Fruit fly (Drosophila melanogaster) whole organism, embryonic: Measurements from ENCODE around the gene sbr.
A peak's percentile ranks its signal among the peaks of the same experiment; 100 is the strongest.

Experiments
- ATbp ChIP-seq: fragments of 200-800 bp; sonication (Bioruptor generic); optimal IDR thresholded peaks from 2 replicates; lab custom pipeline; 2017; ENCODE audit warnings: missing biosample characterization, mild to moderate bottlenecking, missing genetic modification characterization, missing genetic modification reagents
- Abd-B ChIP-seq: fragments of 200-800 bp; sonication (Bioruptor generic); optimal IDR thresholded peaks from 2 replicates; lab custom pipeline; 2018; ENCODE audit warnings: missing biosample characterization, mild to moderate bottlenecking, missing genetic modification characterization, moderate library complexity
- CG10462 ChIP-seq: fragments of 200-800 bp; sonication (Bioruptor generic); optimal IDR thresholded peaks from 2 replicates; lab custom pipeline; 2016; ENCODE audit warnings: missing biosample characterization, missing genetic modification characterization
- CG12744 ChIP-seq: fragments of 200-800 bp; sonication (Bioruptor generic); optimal IDR thresholded peaks from 2 replicates; lab custom pipeline; 2016; ENCODE audit warnings: missing biosample characterization, missing genetic modification characterization
- CG13123 ChIP-seq: fragments of 200-800 bp; sonication (Bioruptor generic); optimal IDR thresholded peaks from 2 replicates; lab custom pipeline; 2016; ENCODE audit warnings: missing biosample characterization, missing genetic modification characterization
- CG14667 ChIP-seq: fragments of 200-800 bp; sonication (Bioruptor generic); IDR thresholded peaks from 2 replicates; pipeline ENCODE4 v1.3.6; 2022; ENCODE audit warnings: missing biosample characterization, missing genetic modification characterization
- CG1647 ChIP-seq: fragments of 200-800 bp; sonication (Bioruptor generic); optimal IDR thresholded peaks from 3 replicates; lab custom pipeline; 2016; ENCODE audit warnings: missing biosample characterization, missing genetic modification characterization
- CG3065 ChIP-seq: fragments of 200-800 bp; sonication (Bioruptor generic); optimal IDR thresholded peaks from 2 replicates; lab custom pipeline; 2016; ENCODE audit warnings: missing biosample characterization, missing genetic modification characterization
- CG32772 ChIP-seq: fragments of 200-800 bp; sonication (Bioruptor generic); IDR thresholded peaks from 2 replicates; pipeline ENCODE4 v1.3.6; 2022; ENCODE audit warnings: missing biosample characterization, missing genetic modification characterization
- CG6683 ChIP-seq: fragments of 200-800 bp; sonication (Bioruptor generic); optimal IDR thresholded peaks from 2 replicates; lab custom pipeline; 2017; ENCODE audit warnings: missing biosample characterization, mild to moderate bottlenecking, missing genetic modification characterization, missing genetic modification reagents
- CG7786 ChIP-seq: fragments of 200-800 bp; sonication (Bioruptor generic); optimal IDR thresholded peaks from 2 replicates; lab custom pipeline; 2016; ENCODE audit warnings: missing biosample characterization, missing genetic modification characterization
- CG7928 ChIP-seq: fragments of 200-800 bp; sonication (Bioruptor generic); optimal IDR thresholded peaks from 2 replicates; lab custom pipeline; 2017; ENCODE audit warnings: missing biosample characterization, mild to moderate bottlenecking, missing genetic modification characterization
- CG8359 ChIP-seq: fragments of 200-800 bp; sonication (Bioruptor generic); optimal IDR thresholded peaks from 2 replicates; lab custom pipeline; 2017; ENCODE audit warnings: missing biosample characterization, mild to moderate bottlenecking, missing genetic modification characterization, borderline replicate concordance
- Camta ChIP-seq: fragments of 200-800 bp; sonication (Bioruptor generic); optimal IDR thresholded peaks from 2 replicates; lab custom pipeline; 2016; ENCODE audit warnings: missing biosample characterization, missing genetic modification characterization
- D ChIP-seq, 2 experiments: fragments of 200-800 bp in 1 of 2; fragments of >200 bp in 1 of 2; sonication (Bioruptor generic) in 1 of 2; optimal IDR thresholded peaks; 2 replicates in 1 of 2; 3 replicates in 1 of 2; lab custom pipeline; 2017; ENCODE audit warnings: mild to moderate bottlenecking in 1 of 2, missing biosample characterization in 1 of 2, missing genetic modification characterization in 1 of 2, missing genetic modification reagents in 1 of 2
- Doc3 ChIP-seq: fragments of 200-800 bp; sonication (Bioruptor generic); IDR thresholded peaks from 3 replicates; pipeline ENCODE4 v1.3.6; 2022; ENCODE audit warnings: missing biosample characterization, missing genetic modification characterization; ENCODE audit not compliant: partially characterized antibody
- E2f2 ChIP-seq: fragments of 200-800 bp; sonication (Bioruptor generic); IDR thresholded peaks from 2 replicates; pipeline ENCODE4 v1.3.6; 2022; ENCODE audit warnings: missing biosample characterization, missing genetic modification characterization
- ERR ChIP-seq: fragments of 200-800 bp; sonication (Bioruptor generic); optimal IDR thresholded peaks from 2 replicates; lab custom pipeline; 2016; ENCODE audit warnings: missing biosample characterization, missing genetic modification characterization
- Fer3 ChIP-seq: fragments of 200-800 bp; sonication (Bioruptor generic); optimal IDR thresholded peaks from 2 replicates; lab custom pipeline; 2018; ENCODE audit warnings: missing biosample characterization, mild to moderate bottlenecking, missing genetic modification characterization, moderate library complexity
- HLH3B ChIP-seq: fragments of 200-800 bp; sonication (Bioruptor generic); IDR thresholded peaks from 2 replicates; pipeline ENCODE4 v1.3.6; 2022; ENCODE audit warnings: missing biosample characterization, missing genetic modification characterization
- HLH54F ChIP-seq: fragments of 200-800 bp; sonication (Bioruptor generic); optimal IDR thresholded peaks from 3 replicates; lab custom pipeline; 2016; ENCODE audit warnings: missing biosample characterization, missing genetic modification characterization
- HmgD ChIP-seq: fragments of 200-800 bp; sonication (Bioruptor generic); optimal IDR thresholded peaks from 3 replicates; lab custom pipeline; 2016; ENCODE audit warnings: missing biosample characterization, missing genetic modification characterization
- Hr78 ChIP-seq, 2 experiments: fragments of 200-800 bp in 1 of 2; fragments of >200 bp in 1 of 2; sonication (Bioruptor generic) in 1 of 2; optimal IDR thresholded peaks; 2 replicates each; lab custom pipeline; 2017 to 2019; ENCODE audit warnings: missing biosample characterization in 2 of 2, missing genetic modification characterization in 2 of 2, mild to moderate bottlenecking in 1 of 2, moderate library complexity in 1 of 2
- Jarid2 ChIP-seq: fragments of 200-800 bp; sonication (Bioruptor generic); optimal IDR thresholded peaks from 3 replicates; lab custom pipeline; 2017; ENCODE audit warnings: mild to moderate bottlenecking, missing biosample characterization, missing genetic modification reagents, missing genetic modification characterization
- MESR4 ChIP-seq: fragments of 200-800 bp; sonication (Bioruptor generic); optimal IDR thresholded peaks from 2 replicates; lab custom pipeline; 2018; ENCODE audit warnings: missing biosample characterization, mild to moderate bottlenecking, missing genetic modification characterization, moderate library complexity
- NC2α ChIP-seq: fragments of 200-800 bp; sonication (Bioruptor generic); optimal IDR thresholded peaks from 2 replicates; lab custom pipeline; 2016; ENCODE audit warnings: missing biosample characterization, missing genetic modification characterization
- Sry-δ ChIP-seq: fragments of 200-800 bp; sonication (Bioruptor generic); optimal IDR thresholded peaks from 2 replicates; lab custom pipeline; 2016; ENCODE audit warnings: missing biosample characterization, missing genetic modification characterization
- Trl ChIP-seq, 3 experiments: fragments of >200 bp in 2 of 3; fragments of 200-800 bp in 1 of 3; sonication (Bioruptor generic) in 1 of 3; optimal IDR thresholded peaks; 2 replicates in 1 of 3; 3 replicates in 2 of 3; lab custom pipeline; 2016 to 2017; ENCODE audit warnings: missing biosample characterization in 1 of 3, missing genetic modification characterization in 1 of 3
- amos ChIP-seq: fragments of 200-800 bp; sonication (Bioruptor generic); IDR thresholded peaks from 2 replicates; pipeline ENCODE4 v1.3.6; 2022; ENCODE audit warnings: missing biosample characterization, missing genetic modification characterization; ENCODE audit not compliant: partially characterized antibody
- ap ChIP-seq: fragments of 200-800 bp; sonication (Bioruptor generic); IDR thresholded peaks from 2 replicates; pipeline ENCODE4 v1.3.6; 2022; ENCODE audit warnings: missing biosample characterization, missing genetic modification characterization
- bigmax ChIP-seq: fragments of 200-800 bp; sonication (Bioruptor generic); optimal IDR thresholded peaks from 2 replicates; lab custom pipeline; 2018; ENCODE audit warnings: missing biosample characterization, mild to moderate bottlenecking, missing genetic modification characterization
- ham ChIP-seq: fragments of 200-800 bp; sonication (Bioruptor generic); IDR thresholded peaks from 2 replicates; pipeline ENCODE4 v1.3.6; 2022; ENCODE audit warnings: missing biosample characterization, missing genetic modification characterization
- hbn ChIP-seq: fragments of 200-800 bp; sonication (Bioruptor generic); IDR thresholded peaks from 2 replicates; pipeline ENCODE4 v1.3.6; 2022; ENCODE audit warnings: missing biosample characterization, missing genetic modification characterization; ENCODE audit not compliant: partially characterized antibody
- nmo ChIP-seq: fragments of 200-800 bp; sonication (Bioruptor generic); optimal IDR thresholded peaks from 2 replicates; lab custom pipeline; 2018; ENCODE audit warnings: missing biosample characterization, mild to moderate bottlenecking, missing genetic modification characterization, moderate library complexity
- otp ChIP-seq: fragments of 200-800 bp; sonication (Bioruptor generic); IDR thresholded peaks from 3 replicates; pipeline ENCODE4, ENCODE4 v1.3.6; 2022; ENCODE audit warnings: missing biosample characterization, missing genetic modification characterization
- repo ChIP-seq: fragments of 200-800 bp; sonication (Bioruptor generic); optimal IDR thresholded peaks from 2 replicates; lab custom pipeline; 2016; ENCODE audit warnings: missing biosample characterization, missing genetic modification characterization
- schlank ChIP-seq: fragments of 200-800 bp; sonication (Bioruptor generic); optimal IDR thresholded peaks from 2 replicates; lab custom pipeline; 2018; ENCODE audit warnings: missing biosample characterization, mild to moderate bottlenecking, missing genetic modification characterization
- scrt ChIP-seq: fragments of 200-800 bp; sonication (Bioruptor generic); optimal IDR thresholded peaks from 2 replicates; lab custom pipeline; 2018; ENCODE audit warnings: missing biosample characterization, mild to moderate bottlenecking, missing genetic modification characterization, moderate library complexity
- sima ChIP-seq: fragments of 200-800 bp; sonication (Bioruptor generic); optimal IDR thresholded peaks from 2 replicates; lab custom pipeline; 2016; ENCODE audit warnings: missing biosample characterization, missing genetic modification characterization
- ssp ChIP-seq: fragments of 200-800 bp; sonication (Bioruptor generic); IDR thresholded peaks from 2 replicates; pipeline ENCODE4 v1.3.6; 2022; ENCODE audit warnings: missing biosample characterization, missing genetic modification characterization
- stwl ChIP-seq: fragments of 200-800 bp; sonication (Bioruptor generic); optimal IDR thresholded peaks from 3 replicates; lab custom pipeline; 2018; ENCODE audit warnings: missing biosample characterization, mild to moderate bottlenecking, missing genetic modification characterization, moderate library complexity
- zf30C ChIP-seq: fragments of 200-800 bp; sonication (Bioruptor generic); optimal IDR thresholded peaks from 3 replicates; lab custom pipeline; 2018; ENCODE audit warnings: missing biosample characterization, mild to moderate bottlenecking, missing genetic modification characterization

The sbr gene

DNA sequence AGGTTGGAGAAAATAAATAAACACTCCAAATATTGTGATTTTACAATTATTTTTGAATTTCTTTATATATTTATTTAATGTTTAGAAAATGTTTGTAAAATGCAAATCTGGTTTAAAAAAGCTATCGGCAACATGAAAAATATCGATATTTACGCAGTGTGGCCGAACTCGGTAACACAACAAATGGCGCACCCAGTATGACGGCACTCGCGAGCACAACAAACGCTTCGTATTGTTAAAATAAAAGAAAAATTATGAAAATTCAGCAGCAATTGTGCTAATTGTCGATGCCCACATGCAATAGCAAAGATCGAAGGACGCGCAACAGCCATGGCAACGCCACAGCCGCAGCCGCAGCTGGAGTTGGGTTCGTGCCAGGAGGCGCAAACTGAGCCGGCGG lies 1.7 kb upstream of the sbr start, which contains the start of gene CG2202 (continued):
- TF ChIP-seq hbn, result peak; percentile 69
- no peak for TF ChIP-seq CG1647 (GFP tag; lab: Kevin White, UChicago)
- TF ChIP-seq Fer3 (tag; lab: Kevin White, UChicago), result no peak
- TF ChIP-seq schlank (tag; lab: Kevin White, UChicago), result no peak
- TF ChIP-seq Sry-δ (GFP tag; lab: Kevin White, UChicago), result peak; percentile 57
- no peak for TF ChIP-seq sima
- no peak for TF ChIP-seq CG13123 (GFP tag; lab: Kevin White, UChicago)
- no peak for TF ChIP-seq HmgD
- no peak for TF ChIP-seq CG8359 (GFP tag; lab: Kevin White, UChicago)
- peak; percentile 20 for TF ChIP-seq nmo (GFP tag; lab: Kevin White, UChicago)
- TF ChIP-seq Jarid2, result no peak
- TF ChIP-seq bigmax (GFP tag; lab: Kevin White, UChicago), result no peak
- TF ChIP-seq zf30C (GFP tag; lab: Kevin White, UChicago), result no peak
- 0 out of 3 replicates have a peak, but pooled peaks have one; percentile 51 for TF ChIP-seq Doc3 (GFP tag; lab: Robert Waterston, UW)
- TF ChIP-seq NC2α (GFP tag; lab: Kevin White, UChicago), result no peak
- TF ChIP-seq ap (GFP tag; lab: Robert Waterston, UW), result no peak
- no peak for TF ChIP-seq CG32772 (GFP tag; lab: Robert Waterston, UW)
- TF ChIP-seq Hr78 (GFP tag; optimal IDR thresholded peaks at IDR 0.05; lab: Kevin White, UChicago), result no peak
- no peak for TF ChIP-seq CG6683 (GFP tag; lab: Kevin White, UChicago)
- no peak for TF ChIP-seq otp (GFP tag; lab: Robert Waterston, UW)
- TF ChIP-seq HLH54F (GFP tag; lab: Kevin White, UChicago), result no peak
- TF ChIP-seq D (optimal IDR thresholded peaks at IDR 0.05; lab: Kevin White, UChicago), result no peak
- no peak for TF ChIP-seq D (GFP tag; optimal IDR thresholded peaks at IDR 0.05; lab: Kevin White, UChicago)
- no peak for TF ChIP-seq HLH3B
- no peak for TF ChIP-seq Trl (optimal IDR thresholded peaks at IDR 0.05; lab: Kevin White, UChicago)
- TF ChIP-seq Trl (GFP tag; optimal IDR thresholded peaks at IDR 0.05; lab: Kevin White, UChicago), result no peak
- no peak for TF ChIP-seq repo (GFP tag; lab: Kevin White, UChicago)
- peak; percentile 59 for TF ChIP-seq stwl (tag; lab: Kevin White, UChicago)
- peak; percentile 78 for TF ChIP-seq amos
- no peak for TF ChIP-seq scrt (GFP tag; lab: Kevin White, UChicago)
- no peak for TF ChIP-seq ham (GFP tag; lab: Robert Waterston, UW)
- no peak for TF ChIP-seq CG7786 (GFP tag; lab: Kevin White, UChicago)
- TF ChIP-seq MESR4 (GFP tag; lab: Kevin White, UChicago), result peak; percentile 72
- TF ChIP-seq Abd-B (GFP tag; lab: Kevin White, UChicago), result no peak

DNA sequence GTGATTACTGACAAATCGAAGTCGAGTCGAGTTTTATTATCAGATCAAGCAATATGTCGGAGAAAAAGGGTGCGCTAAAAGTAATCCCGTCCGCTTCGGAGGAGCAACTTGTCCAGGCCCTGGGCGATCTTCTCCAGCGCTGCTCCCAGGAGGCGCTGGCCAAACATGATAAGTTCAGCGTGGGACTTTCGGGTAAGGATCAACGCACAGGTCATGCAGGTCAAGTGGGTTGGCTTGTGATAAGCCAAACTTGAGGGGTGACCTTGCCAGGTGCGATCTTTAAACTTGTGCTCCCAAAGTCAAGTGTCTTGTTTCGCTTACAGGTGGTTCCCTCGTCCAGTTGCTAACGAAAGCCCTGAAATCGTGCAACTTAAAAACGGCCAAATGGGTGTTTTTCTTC lies 555 bp upstream of the sbr start:
- peak; percentile 7 for TF ChIP-seq MESR4 (GFP tag; lab: Kevin White, UChicago)
- TF ChIP-seq E2f2, result no peak
- TF ChIP-seq ERR (GFP tag; lab: Kevin White, UChicago), result peak; percentile 8
- peak in 1 of 2 experiments; percentile 35 for TF ChIP-seq Hr78 (GFP tag; optimal IDR thresholded peaks at IDR 0.05; lab: Kevin White, UChicago)

DNA sequence GAGAGGGAATG lies 349 bp upstream of the sbr start, which contains the start of gene Pgls:
Pgls (plus strand) TSS at position 3 of the 11 bp plus-strand sequence.
- TF ChIP-seq CG1647 (GFP tag; lab: Kevin White, UChicago) (no peak), CG10462 (GFP tag; lab: Kevin White, UChicago) (no peak), CG7928 (GFP tag; lab: Kevin White, UChicago) (no peak), ATbp (GFP tag; lab: Kevin White, UChicago) (no peak), CG3065 (GFP tag; lab: Kevin White, UChicago) (no peak), CG12744 (GFP tag; lab: Kevin White, UChicago) (no peak), CG14667 (GFP tag; lab: Robert Waterston, UW) (no peak), CG32772 (GFP tag; lab: Robert Waterston, UW) (no peak), Camta (GFP tag; lab: Kevin White, UChicago) (no peak), ssp (GFP tag; lab: Robert Waterston, UW) (no peak)
